Fruit fly (Drosophila melanogaster): ENCODE measurements around the gene CG43336.

Gene CG43336

DNA sequence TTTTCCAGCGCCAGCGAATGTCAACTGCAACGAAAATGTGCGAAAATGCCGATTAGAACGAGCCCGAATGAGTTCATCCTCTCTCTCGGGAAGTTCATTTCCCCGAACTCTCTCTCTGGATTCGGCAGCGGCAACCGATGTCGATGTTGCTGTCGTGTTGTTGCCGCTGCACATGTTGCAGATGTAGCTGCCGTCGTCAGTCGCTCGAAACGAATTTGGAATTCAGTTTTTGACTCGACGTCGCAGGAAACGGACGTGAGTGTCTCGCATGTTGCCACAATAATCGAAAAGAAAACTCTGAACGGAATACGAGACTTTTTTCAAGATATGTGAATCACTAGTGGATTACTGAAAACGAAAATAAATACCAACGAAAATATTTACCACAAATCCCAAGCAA is 29.0 kb downstream of the CG43336 start, which contains the start of gene pxb:
Gene pxb, plus strand, starts transcription at position 222 of the 400 bp plus-strand sequence.
- TF ChIP-seq CG17801 (GFP tag; optimal IDR thresholded peaks at IDR 0.05; ENCODE audit: partially characterized antibody) = peak; percentile 7

DNA sequence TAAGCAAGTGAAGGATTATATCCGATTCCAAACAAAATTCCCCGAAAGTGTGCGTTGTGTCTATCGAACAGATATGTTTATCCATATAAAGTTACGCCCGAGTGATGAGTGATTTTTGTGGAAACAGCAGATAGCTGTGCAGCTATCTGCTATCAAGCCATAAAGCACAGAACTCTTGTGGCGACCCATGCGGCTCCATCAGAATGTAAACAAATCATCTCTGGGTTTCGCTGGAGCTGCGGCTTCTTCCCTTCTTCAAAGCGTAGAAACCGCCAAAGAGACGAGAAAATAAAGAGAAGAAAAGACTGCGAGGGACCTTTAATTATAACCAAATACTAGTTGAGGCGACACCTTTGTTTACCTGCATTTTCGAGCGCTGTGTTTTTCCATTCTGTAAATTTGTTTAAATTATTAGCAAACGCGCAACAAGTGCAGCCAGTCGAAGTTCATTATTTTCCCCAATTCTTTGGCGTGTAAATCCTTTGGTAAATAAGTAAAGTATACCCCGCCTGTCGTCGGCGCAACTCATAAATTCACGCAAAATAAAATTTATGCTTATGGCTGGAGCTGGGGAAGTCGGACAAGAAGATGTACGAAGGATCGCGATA is 30.0 kb downstream of the CG43336 start:
- TF ChIP-seq CG17801 (GFP tag; optimal IDR thresholded peaks at IDR 0.05; ENCODE audit: partially characterized antibody) = no peak

DNA sequence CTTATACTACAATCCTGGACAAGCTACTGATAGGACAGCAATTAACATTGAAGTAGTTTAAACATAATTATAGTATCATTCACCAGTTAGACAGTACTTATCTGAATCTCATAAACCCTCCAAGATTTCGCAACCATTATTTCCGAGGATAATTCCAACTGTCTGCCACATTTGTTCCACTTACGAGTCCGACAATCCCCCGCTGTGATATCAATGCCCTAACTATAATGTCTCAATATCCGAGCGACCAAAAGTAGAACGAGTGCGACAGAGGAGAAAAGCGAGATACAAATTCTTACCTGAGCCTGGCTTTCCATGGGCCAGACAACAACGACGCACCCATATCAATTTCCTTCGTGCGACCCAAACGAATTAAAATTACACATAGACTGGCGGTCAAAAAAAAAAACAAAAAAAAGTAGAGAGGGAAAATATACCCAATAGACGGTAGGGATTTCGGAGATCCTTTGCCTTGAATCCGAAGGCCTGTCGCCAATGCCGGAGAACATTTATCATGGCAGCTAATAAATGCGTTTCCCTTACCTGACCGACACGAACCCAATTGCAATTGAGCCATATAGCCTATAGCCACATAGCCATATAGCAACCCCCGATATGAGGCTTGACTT is 32.0 kb downstream of the CG43336 start:
- TF ChIP-seq CG17801 (GFP tag; optimal IDR thresholded peaks at IDR 0.05; ENCODE audit: partially characterized antibody) = no peak

DNA sequence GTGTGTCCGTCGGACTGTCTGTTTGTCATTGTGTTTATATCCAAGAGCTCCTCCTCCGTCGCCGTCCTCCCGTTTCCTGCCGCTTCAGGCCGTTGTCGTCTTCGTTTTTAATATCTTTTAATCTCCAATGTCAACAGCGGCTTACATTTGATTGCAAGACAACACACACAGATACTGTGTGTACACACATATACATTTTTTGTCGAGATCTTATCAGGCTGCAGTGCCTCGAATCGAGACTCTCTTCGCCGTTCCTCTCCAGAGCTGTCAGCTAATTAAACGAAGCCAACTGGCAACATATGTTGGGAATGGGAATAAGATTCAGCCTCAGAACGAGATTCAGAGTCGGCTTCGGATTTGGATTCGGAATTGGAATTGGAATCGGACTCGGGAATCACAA is 33.6 kb downstream of the CG43336 start:
- no peak for TF ChIP-seq CG17801 (GFP tag; optimal IDR thresholded peaks at IDR 0.05; ENCODE audit: partially characterized antibody)

DNA sequence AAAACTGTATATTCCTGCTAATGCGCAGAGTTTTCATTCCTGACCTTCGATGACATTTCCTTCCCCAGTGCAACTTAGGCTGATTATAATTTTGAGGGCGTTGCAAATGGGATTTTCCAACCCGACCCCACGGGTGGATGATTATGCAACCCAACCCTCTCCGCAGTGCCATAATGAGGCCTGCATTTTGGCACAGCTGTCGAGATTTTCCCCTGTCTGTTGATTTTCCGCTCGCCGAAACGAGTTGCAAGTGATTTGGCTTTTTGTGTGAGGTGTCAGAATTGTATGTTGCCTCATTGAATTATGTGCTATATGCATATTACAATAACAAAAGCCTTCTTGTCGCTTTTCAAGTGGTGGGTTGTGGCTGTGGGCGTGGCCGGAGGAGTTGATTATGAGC is 35.3 kb downstream of the CG43336 start:
- no peak for TF ChIP-seq CG17801 (GFP tag; optimal IDR thresholded peaks at IDR 0.05; ENCODE audit: partially characterized antibody)

DNA sequence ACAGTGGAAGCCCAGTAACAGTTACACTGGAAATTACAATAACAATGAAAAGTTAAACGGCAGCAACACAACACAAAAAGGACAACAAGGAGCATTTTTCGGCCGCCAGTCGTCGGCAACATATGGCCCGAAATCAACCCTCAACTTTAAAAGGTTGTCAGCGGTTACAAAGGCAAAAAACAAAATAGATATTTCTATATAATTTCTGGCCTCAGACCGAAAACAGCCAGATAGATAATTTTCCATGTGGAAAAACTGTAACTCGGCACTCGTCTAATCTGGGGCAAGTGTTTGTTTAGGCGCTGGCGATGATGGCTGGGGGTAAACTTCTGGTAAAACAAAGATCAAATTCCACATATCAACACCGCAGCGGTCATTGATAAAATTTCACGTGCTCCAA is 36.3 kb downstream of the CG43336 start:
- TF ChIP-seq CG17801 (GFP tag; optimal IDR thresholded peaks at IDR 0.05; ENCODE audit: partially characterized antibody) = no peak

DNA sequence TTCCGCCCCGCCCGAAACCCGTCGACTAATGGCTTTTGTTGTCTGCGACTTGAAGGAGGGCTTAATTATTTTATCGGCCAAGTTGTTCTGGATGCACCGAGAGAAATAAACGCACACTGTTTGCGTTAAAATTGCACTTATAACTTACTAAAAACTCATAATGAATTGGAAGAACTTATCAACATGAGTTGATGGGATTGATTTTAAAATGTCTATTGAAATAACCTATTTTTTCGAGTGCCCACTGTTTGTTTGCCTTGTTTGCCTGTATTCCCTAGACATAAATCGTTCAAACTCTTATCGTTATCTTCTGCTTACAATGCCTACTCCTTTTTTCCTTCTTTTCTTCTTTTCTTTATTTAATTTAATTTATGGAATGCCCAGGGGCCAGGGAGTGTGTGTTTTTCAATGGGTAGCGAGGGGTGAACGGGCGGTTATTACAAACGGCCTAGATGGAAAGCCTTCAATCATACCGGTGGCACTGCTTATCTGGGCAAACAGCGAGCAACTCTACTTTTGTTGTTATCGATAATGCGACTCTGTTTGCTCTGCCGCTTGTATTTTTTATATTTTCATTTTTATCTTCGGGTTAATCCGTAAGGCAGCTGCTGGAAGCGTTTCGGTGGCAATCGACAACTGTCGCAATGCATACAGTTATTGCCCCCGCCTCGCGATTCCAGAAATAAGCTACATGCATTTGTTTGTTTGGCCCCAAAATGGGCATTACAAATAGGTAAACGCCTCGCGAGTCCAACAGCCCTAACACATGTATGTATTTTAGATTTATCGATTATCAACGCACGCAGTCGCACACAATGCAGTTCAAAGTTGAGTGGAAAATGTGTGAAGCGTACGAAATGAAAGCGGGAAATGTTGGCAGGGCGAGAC is 39.5 kb downstream of the CG43336 start:
- no peak for TF ChIP-seq CG17801 (GFP tag; optimal IDR thresholded peaks at IDR 0.05; ENCODE audit: partially characterized antibody)

DNA sequence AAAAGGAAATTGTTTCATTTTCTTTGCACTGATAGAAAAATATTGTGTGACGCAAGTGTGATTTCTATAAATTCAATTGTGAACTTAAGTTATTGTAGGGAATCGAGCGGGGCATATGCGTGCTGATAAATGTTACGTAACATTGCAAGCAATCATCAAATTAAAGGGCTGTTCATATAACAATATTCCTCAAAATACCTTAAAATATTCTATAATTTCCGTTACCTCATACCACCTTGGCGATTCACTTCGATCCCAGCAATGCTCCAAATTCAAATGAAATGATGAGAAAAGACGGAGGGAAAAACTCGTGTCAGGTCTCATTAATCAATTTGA is 40.1 kb downstream of the CG43336 start:
- TF ChIP-seq CG17801 (GFP tag; optimal IDR thresholded peaks at IDR 0.05; ENCODE audit: partially characterized antibody) = no peak

DNA sequence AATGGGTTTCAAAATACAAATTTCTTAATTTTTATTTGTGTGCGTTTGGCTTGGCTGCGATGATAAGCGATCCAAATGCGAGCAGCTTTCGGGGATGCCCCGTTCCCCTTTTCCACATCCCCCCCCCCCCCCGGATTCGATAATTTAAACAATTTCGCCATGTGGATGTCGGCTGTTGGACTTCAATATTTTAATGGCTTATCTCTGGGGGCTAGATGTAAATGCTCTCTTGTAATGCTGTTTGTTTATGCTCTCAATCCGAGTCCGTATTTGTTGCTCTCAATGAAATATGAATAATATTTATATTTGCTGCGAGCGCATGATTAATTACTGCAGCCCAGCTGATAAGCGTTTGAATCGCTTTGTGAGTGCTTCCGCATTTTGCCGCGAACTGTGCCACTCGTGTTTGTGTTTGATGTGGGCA is 40.6 kb downstream of the CG43336 start:
- TF ChIP-seq CG17801 (GFP tag; optimal IDR thresholded peaks at IDR 0.05; ENCODE audit: partially characterized antibody) = no peak

DNA sequence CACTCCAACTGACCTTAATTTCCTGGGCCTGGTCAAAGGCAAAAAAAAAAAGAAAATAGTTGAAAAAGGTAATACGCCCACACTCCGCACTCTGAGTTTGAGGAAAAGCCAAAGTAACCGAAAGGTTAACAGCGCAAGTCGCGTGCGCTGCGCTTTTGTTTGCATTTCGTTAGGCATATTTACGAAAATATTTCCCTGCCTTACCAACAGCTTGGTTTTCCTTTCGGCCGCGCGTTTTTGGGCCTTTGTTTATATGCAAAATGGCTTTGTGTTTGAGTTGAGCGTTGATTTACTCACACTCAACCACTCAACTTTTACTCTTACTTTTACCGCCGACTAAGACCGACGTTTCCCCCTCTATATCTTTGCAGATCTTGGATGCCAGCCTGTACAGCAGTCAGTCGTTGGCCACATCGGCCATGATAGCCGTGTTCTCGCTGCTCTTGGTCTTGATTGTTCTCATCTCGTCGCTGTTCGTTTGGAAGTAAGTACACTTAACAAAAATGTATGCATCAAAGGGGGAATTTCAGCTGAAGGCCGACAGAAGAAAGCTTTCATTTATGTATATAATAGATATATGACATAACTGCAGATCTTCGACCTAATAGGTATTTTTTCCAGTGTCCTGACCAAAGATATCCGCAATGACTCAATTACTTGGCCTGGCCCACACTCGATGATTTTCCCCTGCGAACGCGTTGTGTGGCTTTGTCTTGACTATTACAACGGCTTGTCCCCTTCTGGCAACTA is 42.0 kb downstream of the CG43336 start:
- no peak for TF ChIP-seq CG17801 (GFP tag; optimal IDR thresholded peaks at IDR 0.05; ENCODE audit: partially characterized antibody)

DNA sequence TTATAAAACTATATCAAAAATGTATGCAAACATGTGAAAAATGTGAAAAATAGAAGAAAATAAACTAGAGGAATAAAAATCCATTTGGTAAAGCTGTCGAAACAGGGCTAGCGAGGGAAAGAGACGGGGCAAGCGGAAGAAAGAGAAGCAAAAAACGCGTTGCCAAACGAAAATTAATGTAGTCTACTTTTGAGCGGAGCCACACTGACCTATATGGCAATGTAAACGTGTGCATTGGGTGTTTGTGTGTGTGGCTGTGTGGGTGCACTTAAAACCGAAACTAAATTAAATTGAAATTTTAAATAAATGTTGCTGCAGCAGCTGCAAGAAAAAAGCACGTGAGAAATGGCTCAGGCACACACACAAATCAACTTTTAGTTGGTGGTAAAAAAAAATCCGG is 43.0 kb downstream of the CG43336 start:
- TF ChIP-seq CG17801 (GFP tag; optimal IDR thresholded peaks at IDR 0.05; ENCODE audit: partially characterized antibody) = no peak

DNA sequence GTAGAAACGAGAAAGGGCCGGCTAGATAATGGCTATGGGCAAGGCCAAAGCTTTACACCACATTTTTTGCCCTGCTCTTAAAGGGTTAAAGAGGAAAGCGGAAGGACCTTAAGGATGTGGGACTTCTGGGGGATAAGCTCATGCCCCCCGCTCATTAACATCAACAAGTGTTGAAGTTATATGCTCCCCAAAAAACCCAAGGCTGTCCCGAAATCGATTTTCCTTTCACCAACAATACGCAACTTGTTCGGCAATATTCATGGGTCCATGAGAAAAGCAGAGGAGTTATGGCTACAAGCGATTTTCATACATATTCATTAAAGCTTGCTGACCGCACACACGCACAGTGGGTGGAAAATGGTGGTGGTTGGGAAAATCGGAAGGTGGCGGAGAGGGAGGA is 43.7 kb downstream of the CG43336 start:
- no peak for TF ChIP-seq CG17801 (GFP tag; optimal IDR thresholded peaks at IDR 0.05; ENCODE audit: partially characterized antibody)
